Worm (Caenorhabditis elegans) whole organism, L4/young adult: ENCODE results near the gene ZK512.2.

Experiments used
- W03F9.2 ChIP-seq: fragments of 150-350 bp; optimal IDR thresholded peaks from 2 replicates; lab custom pipeline; 2014; ENCODE audit warnings: missing biosample characterization, missing genetic modification characterization
- him-1 ChIP-seq: sonication (generic microtip); optimal IDR thresholded peaks from 2 replicates; lab custom pipeline; 2016; ENCODE audit warnings: missing genotype, missing genetic modification reagents, missing genetic modification characterization, missing compliant biosample characterization

ce11 chrIII:9153809-9154208 lies 9.2 kb upstream of the ZK512.2 start, which contains the start of gene nhl-1:
- TF ChIP-seq W03F9.2 (tag; lab: Kevin White, UChicago) (no peak), him-1 (tag; lab: Kevin White, UChicago) (no peak)
